Worm (Caenorhabditis elegans): ENCODE results near the gene acs-11.

acs-11 gene

ce11 chrII:4749581-4749980, 7.6 kb downstream of the acs-11 start, which contains the start of gene F41C3.2:
Gene F41C3.2 (plus strand): TSS chrII:4749968.
- TF ChIP-seq unc-62 (GFP tag; optimal IDR thresholded peaks at IDR 0.05) (no peak), nhr-28 (tag; optimal IDR thresholded peaks at IDR 0.05) (no peak), blmp-1 (tag; optimal IDR thresholded peaks at IDR 0.05) (no peak), pha-4 (tag; optimal IDR thresholded peaks at IDR 0.05) (no peak), lin-13 (tag; optimal IDR thresholded peaks at IDR 0.05) (no peak), tbx-8 (GFP tag; optimal IDR thresholded peaks at IDR 0.05) (no peak), zip-8 (tag; optimal IDR thresholded peaks at IDR 0.05) (no peak), ceh-43 (GFP tag; optimal IDR thresholded peaks at IDR 0.05) (no peak), ceh-83 (GFP tag; optimal IDR thresholded peaks at IDR 0.05) (no peak), M03D4.4 (tag; optimal IDR thresholded peaks at IDR 0.05) (no peak), mep-1 (tag; optimal IDR thresholded peaks at IDR 0.05) (no peak), sem-2 (GFP tag; optimal IDR thresholded peaks at IDR 0.05) (no peak)

ce11 chrII:4752257-4752728, 10.4 kb downstream of the acs-11 start, which contains the start of gene F41C3.1:
Gene F41C3.1 (plus strand): TSS chrII:4752307.
- no peak for TF ChIP-seq hlh-1 (tag; optimal IDR thresholded peaks at IDR 0.05)
- no peak for TF ChIP-seq lin-32 (GFP tag; optimal IDR thresholded peaks at IDR 0.05)
- no peak for TF ChIP-seq snpc-4 (tag; optimal IDR thresholded peaks at IDR 0.05)
- no peak for TF ChIP-seq lsy-2 (tag; optimal IDR thresholded peaks at IDR 0.05)
- TF ChIP-seq mep-1 (tag; optimal IDR thresholded peaks at IDR 0.05) = no peak
- no peak for TF ChIP-seq drap-1 (GFP tag; optimal IDR thresholded peaks at IDR 0.05)
- TF ChIP-seq ceh-83 (GFP tag; optimal IDR thresholded peaks at IDR 0.05) = no peak

ce11 chrII:4753133-4753532, 11.2 kb downstream of the acs-11 start, which contains the start of gene C27D9.1:
Gene C27D9.1 (plus strand): TSS chrII:4753413.
- TF ChIP-seq ceh-43 (GFP tag; optimal IDR thresholded peaks at IDR 0.05) (no peak), M03D4.4 (tag; optimal IDR thresholded peaks at IDR 0.05) (no peak), elt-3 (tag; optimal IDR thresholded peaks at IDR 0.05) (no peak), mep-1 (tag; optimal IDR thresholded peaks at IDR 0.05) (no peak)

ce11 chrII:4755654-4756053, 13.7 kb downstream of the acs-11 start:
- TF ChIP-seq elt-1 (tag; optimal IDR thresholded peaks at IDR 0.05; ENCODE audit: borderline replicate concordance, insufficient read depth) (no peak), flh-1 (GFP tag; optimal IDR thresholded peaks at IDR 0.05) (no peak), mls-2 (tag; optimal IDR thresholded peaks at IDR 0.05) (no peak), pha-4 (tag; optimal IDR thresholded peaks at IDR 0.05) (no peak), ham-2 (GFP tag; optimal IDR thresholded peaks at IDR 0.05) (no peak), zip-8 (tag; optimal IDR thresholded peaks at IDR 0.05) (no peak), tbx-8 (GFP tag; optimal IDR thresholded peaks at IDR 0.05) (no peak), sptf-1 (tag; optimal IDR thresholded peaks at IDR 0.05) (no peak), lsy-2 (tag; optimal IDR thresholded peaks at IDR 0.05) (no peak), nhr-237 (tag; optimal IDR thresholded peaks at IDR 0.05) (no peak), nhr-76 (tag; optimal IDR thresholded peaks at IDR 0.05) (no peak), elt-3 (tag; optimal IDR thresholded peaks at IDR 0.05) (no peak), nhr-2 (tag; optimal IDR thresholded peaks at IDR 0.05) (no peak), mep-1 (tag; optimal IDR thresholded peaks at IDR 0.05) (no peak), lin-32 (GFP tag; optimal IDR thresholded peaks at IDR 0.05) (no peak)

ce11 chrII:4756751-4757150, 14.8 kb downstream of the acs-11 start, which contains the start of gene C27D9.2:
Gene C27D9.2 (minus strand): TSS chrII:4756851.
- TF ChIP-seq sem-2 (GFP tag; optimal IDR thresholded peaks at IDR 0.05) (no peak), lin-32 (GFP tag; optimal IDR thresholded peaks at IDR 0.05) (no peak), mep-1 (tag; optimal IDR thresholded peaks at IDR 0.05) (no peak), sptf-1 (tag; optimal IDR thresholded peaks at IDR 0.05) (no peak), elt-3 (tag; optimal IDR thresholded peaks at IDR 0.05) (no peak), ztf-11 (tag; optimal IDR thresholded peaks at IDR 0.05) (no peak), ceh-83 (GFP tag; optimal IDR thresholded peaks at IDR 0.05) (no peak), flh-1 (GFP tag; optimal IDR thresholded peaks at IDR 0.05) (no peak), unc-62 (GFP tag; optimal IDR thresholded peaks at IDR 0.05) (no peak), nhr-28 (tag; optimal IDR thresholded peaks at IDR 0.05) (no peak), nhr-76 (tag; optimal IDR thresholded peaks at IDR 0.05) (no peak), nhr-12 (tag; optimal IDR thresholded peaks at IDR 0.05) (no peak), nhr-2 (tag; optimal IDR thresholded peaks at IDR 0.05) (no peak)

ce11 chrII:4758462-4758861, 16.5 kb downstream of the acs-11 start, which contains the start of gene F26G1.3:
Gene F26G1.3 (plus strand): TSS chrII:4758762.
- TF ChIP-seq elt-3 (tag; optimal IDR thresholded peaks at IDR 0.05) (no peak), ztf-11 (tag; optimal IDR thresholded peaks at IDR 0.05) (no peak), tbx-8 (GFP tag; optimal IDR thresholded peaks at IDR 0.05) (no peak), lin-32 (GFP tag; optimal IDR thresholded peaks at IDR 0.05) (no peak), sem-2 (GFP tag; optimal IDR thresholded peaks at IDR 0.05) (no peak), lsy-2 (tag; optimal IDR thresholded peaks at IDR 0.05) (no peak), blmp-1 (tag; optimal IDR thresholded peaks at IDR 0.05) (no peak), ham-2 (GFP tag; optimal IDR thresholded peaks at IDR 0.05) (no peak), pha-4 (tag; optimal IDR thresholded peaks at IDR 0.05) (no peak), ceh-83 (GFP tag; optimal IDR thresholded peaks at IDR 0.05) (no peak), nhr-76 (tag; optimal IDR thresholded peaks at IDR 0.05) (no peak), unc-120 (tag; optimal IDR thresholded peaks at IDR 0.05; ENCODE audit: poor library complexity, severe bottlenecking) (no peak), sptf-1 (tag; optimal IDR thresholded peaks at IDR 0.05) (no peak)

Data from whole organism, mixed stage, embryonic.